Fruit fly (Drosophila melanogaster) whole organism, prepupa: Measurements from ENCODE around the gene CarT.

ENCODE experiments used
- Blimp-1 ChIP-seq: fragments of 200-800 bp; sonication (Bioruptor generic); optimal IDR thresholded peaks from 3 replicates; lab custom pipeline; 2017; ENCODE audit warnings: missing biosample characterization, missing genetic modification characterization, mild to moderate bottlenecking, moderate library complexity, missing genetic modification reagents
- CG10631 ChIP-seq: fragments of 200-800 bp; sonication (Bioruptor generic); optimal IDR thresholded peaks from 2 replicates; lab custom pipeline; 2016; ENCODE audit warnings: missing biosample characterization, missing genetic modification characterization
- CG10669 ChIP-seq: fragments of 200-800 bp; sonication (Bioruptor generic); optimal IDR thresholded peaks from 3 replicates; lab custom pipeline; 2018; ENCODE audit warnings: missing biosample characterization, mild to moderate bottlenecking, missing genetic modification characterization, moderate library complexity
- CG11294 ChIP-seq: fragments of 200-800 bp; sonication (Bioruptor generic); IDR thresholded peaks from 2 replicates; pipeline ENCODE4 v1.3.6; 2022; ENCODE audit warnings: missing biosample characterization, missing genetic modification characterization
- CG11762 ChIP-seq: fragments of 200-800 bp; sonication (Bioruptor generic); optimal IDR thresholded peaks from 3 replicates; lab custom pipeline; 2016; ENCODE audit warnings: missing biosample characterization, missing genetic modification characterization; ENCODE audit not compliant: insufficient read depth
- CG15336 ChIP-seq: fragments of 200-800 bp; sonication (Bioruptor generic); IDR thresholded peaks from 2 replicates; pipeline ENCODE4 v1.3.6; 2022; ENCODE audit warnings: missing biosample characterization, missing genetic modification characterization
- CG1621 ChIP-seq: fragments of 200-800 bp; sonication (Bioruptor generic); optimal IDR thresholded peaks from 3 replicates; lab custom pipeline; 2018; ENCODE audit warnings: missing biosample characterization, mild to moderate bottlenecking, missing genetic modification characterization
- CG31627 ChIP-seq: fragments of 200-800 bp; sonication (Bioruptor generic); optimal IDR thresholded peaks from 3 replicates; lab custom pipeline; 2016; ENCODE audit warnings: missing biosample characterization, missing genetic modification characterization
- CG32006 ChIP-seq: fragments of 200-800 bp; sonication (Bioruptor generic); optimal IDR thresholded peaks from 3 replicates; lab custom pipeline; 2017; ENCODE audit warnings: missing biosample characterization, mild to moderate bottlenecking, missing genetic modification characterization
- CG34406 ChIP-seq: fragments of 200-800 bp; sonication (Bioruptor generic); optimal IDR thresholded peaks from 3 replicates; lab custom pipeline; 2016; ENCODE audit warnings: missing biosample characterization, missing genetic modification characterization
- CG4318 ChIP-seq: fragments of 200-800 bp; sonication (Bioruptor generic); optimal IDR thresholded peaks from 3 replicates; lab custom pipeline; 2017; ENCODE audit warnings: missing biosample characterization, mild to moderate bottlenecking, missing genetic modification characterization
- CG6163 ChIP-seq: fragments of 200-800 bp; sonication (Bioruptor generic); IDR thresholded peaks from 3 replicates; pipeline ENCODE4 v1.3.6; 2022; ENCODE audit warnings: missing biosample characterization, missing genetic modification characterization
- CG6276 ChIP-seq: fragments of 200-800 bp; sonication (Bioruptor generic); optimal IDR thresholded peaks from 2 replicates; lab custom pipeline; 2017; ENCODE audit warnings: missing biosample characterization, mild to moderate bottlenecking, missing genetic modification characterization
- CG6792 ChIP-seq: fragments of 200-800 bp; sonication (Bioruptor generic); optimal IDR thresholded peaks from 3 replicates; lab custom pipeline; 2016; ENCODE audit warnings: missing biosample characterization, missing genetic modification characterization
- CG6854 ChIP-seq: fragments of 200-800 bp; sonication (Bioruptor generic); optimal IDR thresholded peaks from 2 replicates; lab custom pipeline; 2017; ENCODE audit warnings: missing biosample characterization, mild to moderate bottlenecking, missing genetic modification characterization
- CG7368 ChIP-seq: fragments of 200-800 bp; sonication (Bioruptor generic); optimal IDR thresholded peaks from 3 replicates; lab custom pipeline; 2016; ENCODE audit warnings: missing biosample characterization, missing genetic modification characterization
- CG8119 ChIP-seq: fragments of 200-800 bp; sonication (Bioruptor generic); IDR thresholded peaks from 3 replicates; pipeline ENCODE4 v1.3.6; 2022; ENCODE audit warnings: missing biosample characterization, missing genetic modification characterization
- CG8632 ChIP-seq: fragments of 200-800 bp; sonication (Bioruptor generic); optimal IDR thresholded peaks from 3 replicates; lab custom pipeline; 2016; ENCODE audit warnings: missing biosample characterization, missing genetic modification characterization
- CG9139 ChIP-seq: fragments of 200-800 bp; sonication (Bioruptor generic); optimal IDR thresholded peaks from 3 replicates; lab custom pipeline; 2017; ENCODE audit warnings: missing biosample characterization, mild to moderate bottlenecking, missing genetic modification characterization
- Eip75B ChIP-seq: fragments of 200-800 bp; sonication (Bioruptor generic); optimal IDR thresholded peaks from 3 replicates; lab custom pipeline; 2016; ENCODE audit warnings: missing biosample characterization, missing genetic modification characterization
- Eip78C ChIP-seq: fragments of 200-800 bp; sonication (Bioruptor generic); peaks from one replicate; lab custom pipeline; 2016; ENCODE audit warnings: missing biosample characterization, missing genetic modification characterization
- Eip93F ChIP-seq: fragments of 200-800 bp; sonication (Bioruptor generic); optimal IDR thresholded peaks from 2 replicates; lab custom pipeline; 2016; ENCODE audit warnings: missing biosample characterization, mild to moderate bottlenecking, missing genetic modification characterization
- Ets21C ChIP-seq: fragments of 200-800 bp; sonication (Bioruptor generic); optimal IDR thresholded peaks from 3 replicates; lab custom pipeline; 2016; ENCODE audit warnings: missing biosample characterization, missing genetic modification characterization
- Ets96B ChIP-seq: fragments of 200-800 bp; optimal IDR thresholded peaks from 2 replicates; lab custom pipeline; 2019; ENCODE audit warnings: missing biosample characterization, mild to moderate bottlenecking, missing genetic modification characterization, moderate library complexity
- Gug ChIP-seq: fragments of 200-800 bp; sonication (Bioruptor generic); IDR thresholded peaks from 2 replicates; pipeline ENCODE4 v1.3.6; 2022; ENCODE audit warnings: missing biosample characterization, missing genetic modification characterization
- Hr38 ChIP-seq: sonication (Bioruptor generic); optimal IDR thresholded peaks from 2 replicates; lab custom pipeline; 2016; ENCODE audit warnings: missing biosample characterization, missing genetic modification characterization
- Hr39 ChIP-seq: fragments of 200-800 bp; sonication (Bioruptor generic); optimal IDR thresholded peaks from 2 replicates; lab custom pipeline; 2016; ENCODE audit warnings: missing biosample characterization, missing genetic modification characterization
- Lpt ChIP-seq: fragments of 200-800 bp; sonication (Bioruptor generic); optimal IDR thresholded peaks from 3 replicates; lab custom pipeline; 2016; ENCODE audit warnings: missing biosample characterization, missing genetic modification characterization
- Met ChIP-seq: fragments of 200-800 bp; sonication (Bioruptor generic); optimal IDR thresholded peaks from 3 replicates; lab custom pipeline; 2016; ENCODE audit warnings: missing biosample characterization, missing genetic modification characterization
- OdsH ChIP-seq: fragments of 200-800 bp; sonication (Bioruptor generic); optimal IDR thresholded peaks from 3 replicates; lab custom pipeline; 2016; ENCODE audit warnings: missing biosample characterization, missing genetic modification characterization
- Smox ChIP-seq: fragments of 200-800 bp; sonication (Bioruptor generic); optimal IDR thresholded peaks from 3 replicates; lab custom pipeline; 2016; ENCODE audit warnings: missing biosample characterization, missing genetic modification characterization
- Sox102F ChIP-seq: fragments of 200-800 bp; sonication (Bioruptor generic); optimal IDR thresholded peaks from 2 replicates; lab custom pipeline; 2016; ENCODE audit warnings: missing biosample characterization, mild to moderate bottlenecking, missing genetic modification characterization
- Sox14 ChIP-seq: fragments of 200-800 bp; sonication (Bioruptor generic); optimal IDR thresholded peaks from 3 replicates; lab custom pipeline; 2016; ENCODE audit warnings: missing biosample characterization, missing genetic modification characterization
- Sox15 ChIP-seq: fragments of 200-800 bp; sonication (Bioruptor generic); optimal IDR thresholded peaks from 3 replicates; lab custom pipeline; 2016; ENCODE audit warnings: missing biosample characterization, missing genetic modification characterization
- acj6 ChIP-seq: fragments of 200-800 bp; sonication (Bioruptor generic); optimal IDR thresholded peaks from 3 replicates; lab custom pipeline; 2016; ENCODE audit warnings: missing biosample characterization, missing genetic modification characterization
- cyc ChIP-seq: fragments of 200-800 bp; sonication (Bioruptor generic); optimal IDR thresholded peaks from 3 replicates; lab custom pipeline; 2016; ENCODE audit warnings: missing biosample characterization, missing genetic modification characterization
- dac ChIP-seq: fragments of 200-800 bp; sonication (Bioruptor generic); optimal IDR thresholded peaks from 2 replicates; lab custom pipeline; 2017; ENCODE audit warnings: missing biosample characterization, mild to moderate bottlenecking, missing genetic modification characterization
- dsx ChIP-seq: fragments of 200-800 bp; optimal IDR thresholded peaks from 3 replicates; lab custom pipeline; 2019; ENCODE audit warnings: missing biosample characterization, mild to moderate bottlenecking, missing genetic modification characterization, moderate library complexity; ENCODE audit not compliant: poor library complexity, severe bottlenecking
- fd85E ChIP-seq: fragments of 200-800 bp; sonication (Bioruptor generic); optimal IDR thresholded peaks from 3 replicates; lab custom pipeline; 2016; ENCODE audit warnings: missing biosample characterization, missing genetic modification characterization
- lz ChIP-seq: fragments of 200-800 bp; sonication (Bioruptor generic); optimal IDR thresholded peaks from 3 replicates; lab custom pipeline; 2016; ENCODE audit warnings: missing biosample characterization, missing genetic modification characterization
- net ChIP-seq: fragments of 200-800 bp; sonication (Bioruptor generic); optimal IDR thresholded peaks from 3 replicates; lab custom pipeline; 2016; ENCODE audit warnings: missing biosample characterization, missing genetic modification characterization
- pdm3 ChIP-seq: fragments of 200-800 bp; sonication (Bioruptor generic); optimal IDR thresholded peaks from 3 replicates; lab custom pipeline; 2016; ENCODE audit warnings: missing biosample characterization, missing genetic modification characterization
- salr ChIP-seq, 2 experiments: fragments of 200-800 bp; sonication (Bioruptor generic); optimal IDR thresholded peaks; 3 replicates each; lab custom pipeline; 2016 to 2018; ENCODE audit warnings: missing biosample characterization in 2 of 2, missing genetic modification characterization in 2 of 2, mild to moderate bottlenecking in 1 of 2
- spab ChIP-seq: fragments of 200-800 bp; sonication (Bioruptor generic); optimal IDR thresholded peaks from 2 replicates; lab custom pipeline; 2017; ENCODE audit warnings: missing biosample characterization, mild to moderate bottlenecking, missing genetic modification characterization, missing genetic modification reagents
- ss ChIP-seq, 2 experiments: fragments of 200-800 bp; sonication (Bioruptor generic); optimal IDR thresholded peaks; 2 replicates in 1 of 2; 3 replicates in 1 of 2; lab custom pipeline; 2017 to 2018; ENCODE audit warnings: mild to moderate bottlenecking in 2 of 2, missing biosample characterization in 2 of 2, missing genetic modification characterization in 2 of 2, moderate library complexity in 1 of 2
- vri ChIP-seq: fragments of 200-800 bp; sonication (Bioruptor generic); optimal IDR thresholded peaks from 3 replicates; lab custom pipeline; 2016; ENCODE audit warnings: missing biosample characterization, mild to moderate bottlenecking, missing genetic modification characterization

CarT gene

dm6 chr2L:20758847-20759465 is 28.9 kb upstream of the CarT start (continued):
- TF ChIP-seq salr (GFP tag; optimal IDR thresholded peaks at IDR 0.05; lab: Kevin White, UChicago) (peak in 1 of 2 experiments; percentile 81), CG1621 (tag; lab: Kevin White, UChicago) (no peak), ss (GFP tag; optimal IDR thresholded peaks at IDR 0.05; lab: Kevin White, UChicago) (peak; percentile 2 to 7), vri (GFP tag; lab: Kevin White, UChicago) (no peak), Gug (GFP tag; lab: Robert Waterston, UW) (peak; percentile 75), CG10669 (peak; percentile 70), Met (peak; percentile 68), Ets96B (tag; lab: Kevin White, UChicago) (peak; percentile 73), CG6163 (GFP tag; lab: Robert Waterston, UW) (peak; percentile 85), Eip75B (GFP tag; lab: Kevin White, UChicago) (peak; percentile 69), Blimp-1 (GFP tag; lab: Kevin White, UChicago) (no peak), Sox14 (GFP tag; lab: Kevin White, UChicago) (peak; percentile 76), CG10631 (GFP tag; lab: Kevin White, UChicago) (peak; percentile 57), fd85E (GFP tag; lab: Kevin White, UChicago) (no peak), OdsH (peak; percentile 68)

- TF ChIP-seq cyc (GFP tag; lab: Kevin White, UChicago): no peak
- peak; percentile 2 for TF ChIP-seq Hr39 (GFP tag; lab: Kevin White, UChicago)
- TF ChIP-seq CG11762 (GFP tag; lab: Kevin White, UChicago): no peak
- TF ChIP-seq CG7368 (GFP tag; lab: Kevin White, UChicago): no peak
- TF ChIP-seq CG6276 (GFP tag; lab: Kevin White, UChicago): peak; percentile 75
- TF ChIP-seq CG10669: no peak
- peak; percentile 56; the same call in 1 of the 3 replicates for TF ChIP-seq CG8119 (GFP tag; lab: Robert Waterston, UW)
- TF ChIP-seq CG15336 (GFP tag; lab: Robert Waterston, UW): peak; percentile 55; the same call in 1 of the 2 replicates
- TF ChIP-seq CG4318 (GFP tag; lab: Kevin White, UChicago): no peak
- TF ChIP-seq net (GFP tag; lab: Kevin White, UChicago): peak; percentile 9
- peak; percentile 3 for TF ChIP-seq Eip75B (GFP tag; lab: Kevin White, UChicago)
- TF ChIP-seq CG32006 (GFP tag; lab: Kevin White, UChicago): peak; percentile 38
- TF ChIP-seq pdm3 (GFP tag; lab: Kevin White, UChicago): no peak
- peak; percentile 36 for TF ChIP-seq vri (GFP tag; lab: Kevin White, UChicago)
- TF ChIP-seq CG6792: no peak
- peak; percentile 24 for TF ChIP-seq CG6854 (GFP tag; lab: Kevin White, UChicago)
- TF ChIP-seq Gug (GFP tag; lab: Robert Waterston, UW): no peak
- TF ChIP-seq Hr38 (GFP tag; lab: Kevin White, UChicago): no peak
- peak; percentile 30 for TF ChIP-seq dac (GFP tag; lab: Kevin White, UChicago)
- no peak for TF ChIP-seq Eip93F (GFP tag; lab: Kevin White, UChicago)
- TF ChIP-seq CG34406 (GFP tag; lab: Kevin White, UChicago): no peak
- no peak for TF ChIP-seq Sox15 (GFP tag; lab: Kevin White, UChicago)
- no peak for TF ChIP-seq CG31627 (GFP tag; lab: Kevin White, UChicago)
- TF ChIP-seq Sox102F (GFP tag; lab: Kevin White, UChicago): peak; percentile 5
- TF ChIP-seq Eip78C (GFP tag; lab: Kevin White, UChicago): peak; percentile 57
- no peak for TF ChIP-seq acj6 (GFP tag; lab: Kevin White, UChicago)
- peak; percentile 21 for TF ChIP-seq Sox14 (GFP tag; lab: Kevin White, UChicago)
- TF ChIP-seq CG8632 (GFP tag; lab: Kevin White, UChicago): no peak
- TF ChIP-seq Ets21C: no peak
- 0 out of 2 replicates have a peak, but pooled peaks have one; percentile 28 for TF ChIP-seq CG11294 (GFP tag; lab: Robert Waterston, UW)
- TF ChIP-seq ss (GFP tag; optimal IDR thresholded peaks at IDR 0.05; lab: Kevin White, UChicago): peak; percentile 2 to 4
- TF ChIP-seq Smox (GFP tag; lab: Kevin White, UChicago): no peak
- TF ChIP-seq CG9139 (GFP tag; lab: Kevin White, UChicago): no peak
- peak; percentile 28; the same call in 1 of the 3 replicates for TF ChIP-seq CG6163 (GFP tag; lab: Robert Waterston, UW)
- TF ChIP-seq salr (GFP tag; optimal IDR thresholded peaks at IDR 0.05; lab: Kevin White, UChicago): no peak
- peak; percentile 17 for TF ChIP-seq lz (GFP tag; lab: Kevin White, UChicago)
- no peak for TF ChIP-seq Lpt (GFP tag; lab: Kevin White, UChicago)
- TF ChIP-seq CG1621 (tag; lab: Kevin White, UChicago): no peak
- no peak for TF ChIP-seq Ets96B (tag; lab: Kevin White, UChicago)
- TF ChIP-seq dsx (GFP tag; lab: Kevin White, UChicago): no peak
- TF ChIP-seq spab: no peak
These were observed 28.2 kb upstream of the CarT start for dm6 chr2L:20758188-20758846.
